Fruit fly (Drosophila melanogaster) whole organism, embryonic: Measurements from ENCODE around the gene hiro.
A peak's percentile ranks its signal among the peaks of the same experiment; 100 is the strongest.

ENCODE experiments used
- Adf1 ChIP-seq: fragments of 200-800 bp; sonication (Bioruptor generic); IDR thresholded peaks from 2 replicates; pipeline ENCODE4 v1.3.6; 2022; ENCODE audit warnings: missing biosample characterization, missing genetic modification characterization
- Atf6 ChIP-seq: fragments of 200-800 bp; sonication (Bioruptor generic); IDR thresholded peaks from 2 replicates; pipeline ENCODE4 v1.3.6; 2022; ENCODE audit warnings: missing biosample characterization, missing genetic modification characterization
- Bgb ChIP-seq: fragments of 200-800 bp; sonication (Bioruptor generic); IDR thresholded peaks from 2 replicates; pipeline ENCODE4 v1.3.6; 2022; ENCODE audit warnings: missing biosample characterization, missing genetic modification characterization; ENCODE audit not compliant: partially characterized antibody
- CG10321 ChIP-seq: fragments of 200-800 bp; sonication (Bioruptor generic); IDR thresholded peaks from 2 replicates; pipeline ENCODE4 v1.3.6; 2022; ENCODE audit warnings: missing biosample characterization, missing genetic modification characterization
- CG10543 ChIP-seq: fragments of 200-800 bp; sonication (Bioruptor generic); optimal IDR thresholded peaks from 3 replicates; lab custom pipeline; 2017; ENCODE audit warnings: missing biosample characterization, mild to moderate bottlenecking, missing genetic modification characterization, moderate library complexity
- CG12104 ChIP-seq: fragments of 200-800 bp; sonication (Bioruptor generic); optimal IDR thresholded peaks from 3 replicates; lab custom pipeline; 2016; ENCODE audit warnings: missing biosample characterization, missing genetic modification characterization
- CG18599 ChIP-seq: fragments of 200-800 bp; sonication (Bioruptor generic); optimal IDR thresholded peaks from 3 replicates; lab custom pipeline; 2017; ENCODE audit warnings: missing biosample characterization, missing genetic modification characterization, mild to moderate bottlenecking, moderate library complexity, missing genetic modification reagents
- CG2678 ChIP-seq: fragments of 200-800 bp; sonication (Bioruptor generic); optimal IDR thresholded peaks from 3 replicates; lab custom pipeline; 2019; ENCODE audit warnings: missing biosample characterization, mild to moderate bottlenecking, missing genetic modification characterization, moderate library complexity
- CG31388 ChIP-seq: fragments of 200-800 bp; sonication (Bioruptor generic); optimal IDR thresholded peaks from 2 replicates; lab custom pipeline; 2016; ENCODE audit warnings: missing biosample characterization, missing genetic modification characterization
- CG31441 ChIP-seq: fragments of 200-800 bp; sonication (Bioruptor generic); IDR thresholded peaks from 2 replicates; pipeline ENCODE4 v1.3.6; 2022; ENCODE audit warnings: missing biosample characterization, missing genetic modification characterization
- CG32772 ChIP-seq: fragments of 200-800 bp; sonication (Bioruptor generic); IDR thresholded peaks from 2 replicates; pipeline ENCODE4 v1.3.6; 2022; ENCODE audit warnings: missing biosample characterization, missing genetic modification characterization
- CG5245 ChIP-seq: fragments of 200-800 bp; sonication (Bioruptor generic); optimal IDR thresholded peaks from 3 replicates; lab custom pipeline; 2016; ENCODE audit warnings: missing biosample characterization, missing genetic modification characterization
- CG5953 ChIP-seq: fragments of 200-800 bp; sonication (Bioruptor generic); IDR thresholded peaks from 2 replicates; pipeline ENCODE4 v1.3.6; 2022; ENCODE audit warnings: missing biosample characterization, missing genetic modification characterization
- CG6689 ChIP-seq: fragments of 200-800 bp; sonication (Bioruptor generic); IDR thresholded peaks from 2 replicates; pipeline ENCODE4 v1.3.6; 2022; ENCODE audit warnings: missing biosample characterization, missing genetic modification characterization
- CG7786 ChIP-seq: fragments of 200-800 bp; sonication (Bioruptor generic); optimal IDR thresholded peaks from 2 replicates; lab custom pipeline; 2016; ENCODE audit warnings: missing biosample characterization, missing genetic modification characterization
- CG8290 ChIP-seq, 3 experiments: fragments of 200-800 bp; sonication (Bioruptor generic); optimal IDR thresholded peaks; 2 replicates each; lab custom pipeline; 2016 to 2019; ENCODE audit warnings: missing biosample characterization in 3 of 3, missing genetic modification characterization in 3 of 3, mild to moderate bottlenecking in 2 of 3, moderate library complexity in 1 of 3
- CG8388 ChIP-seq: fragments of 200-800 bp; sonication (Bioruptor generic); optimal IDR thresholded peaks from 2 replicates; lab custom pipeline; 2019; ENCODE audit warnings: missing biosample characterization, mild to moderate bottlenecking, missing genetic modification characterization, moderate library complexity
- CG9932 ChIP-seq: fragments of 200-800 bp; sonication (Bioruptor generic); IDR thresholded peaks from 2 replicates; pipeline ENCODE4 v1.3.6; 2022; ENCODE audit warnings: missing biosample characterization, missing genetic modification characterization
- CHES-1-like ChIP-seq: fragments of 200-800 bp; sonication (Bioruptor generic); optimal IDR thresholded peaks from 2 replicates; lab custom pipeline; 2016; ENCODE audit warnings: missing biosample characterization, missing genetic modification characterization
- CTCF ChIP-seq: fragments of 200-800 bp; sonication (Bioruptor generic); optimal IDR thresholded peaks from 2 replicates; lab custom pipeline; 2017; ENCODE audit warnings: missing biosample characterization, mild to moderate bottlenecking, missing genetic modification characterization, moderate library complexity
- D ChIP-seq, 2 experiments: fragments of 200-800 bp in 1 of 2; fragments of >200 bp in 1 of 2; sonication (Bioruptor generic) in 1 of 2; optimal IDR thresholded peaks; 2 replicates in 1 of 2; 3 replicates in 1 of 2; lab custom pipeline; 2017; ENCODE audit warnings: mild to moderate bottlenecking in 1 of 2, missing biosample characterization in 1 of 2, missing genetic modification characterization in 1 of 2, missing genetic modification reagents in 1 of 2
- Dll ChIP-seq: fragments of 200-800 bp; sonication (Bioruptor generic); IDR thresholded peaks from 4 replicates; pipeline ENCODE4 v1.3.6; 2022; ENCODE audit warnings: missing biosample characterization, missing genetic modification characterization; ENCODE audit not compliant: partially characterized antibody
- E2f1 ChIP-seq: fragments of 200-800 bp; sonication (Bioruptor generic); IDR thresholded peaks from 2 replicates; pipeline ENCODE4 v1.3.6; 2022; ENCODE audit warnings: missing biosample characterization, missing genetic modification characterization
- ERR ChIP-seq: fragments of 200-800 bp; sonication (Bioruptor generic); optimal IDR thresholded peaks from 2 replicates; lab custom pipeline; 2016; ENCODE audit warnings: missing biosample characterization, missing genetic modification characterization
- HmgZ ChIP-seq: fragments of 200-800 bp; sonication (Bioruptor generic); optimal IDR thresholded peaks from 2 replicates; lab custom pipeline; 2018; ENCODE audit warnings: missing biosample characterization, mild to moderate bottlenecking, missing genetic modification characterization
- Lhr ChIP-seq: fragments of 200-800 bp; sonication (Bioruptor generic); optimal IDR thresholded peaks from 3 replicates; lab custom pipeline; 2017; ENCODE audit warnings: mild to moderate bottlenecking, missing biosample characterization, missing genetic modification reagents, missing genetic modification characterization
- MTF-1 ChIP-seq: fragments of 200-800 bp; sonication (Bioruptor generic); optimal IDR thresholded peaks from 2 replicates; lab custom pipeline; 2018; ENCODE audit warnings: missing biosample characterization, mild to moderate bottlenecking, missing genetic modification characterization, borderline replicate concordance
- Med ChIP-seq: fragments of 200-800 bp; sonication (Bioruptor generic); peaks from one replicate; lab custom pipeline; 2016; ENCODE audit warnings: missing biosample characterization, missing genetic modification characterization, mild to moderate bottlenecking, inconsistent platforms, moderate library complexity
- Nf-YC ChIP-seq: fragments of 200-800 bp; optimal IDR thresholded peaks from 3 replicates; lab custom pipeline; 2019; ENCODE audit warnings: missing biosample characterization, mild to moderate bottlenecking, missing genetic modification characterization, moderate library complexity
- NfI ChIP-seq: fragments of 200-800 bp; sonication (Bioruptor generic); optimal IDR thresholded peaks from 3 replicates; lab custom pipeline; 2018; ENCODE audit warnings: missing biosample characterization, mild to moderate bottlenecking, missing genetic modification characterization, moderate library complexity
- Optix ChIP-seq: fragments of 200-800 bp; sonication (Bioruptor generic); IDR thresholded peaks from 3 replicates; pipeline ENCODE4 v1.3.6; 2022; ENCODE audit warnings: missing biosample characterization, missing genetic modification characterization
- Sry-δ ChIP-seq: fragments of 200-800 bp; sonication (Bioruptor generic); optimal IDR thresholded peaks from 2 replicates; lab custom pipeline; 2016; ENCODE audit warnings: missing biosample characterization, missing genetic modification characterization
- Ssrp ChIP-seq: fragments of 200-800 bp; sonication (Bioruptor generic); optimal IDR thresholded peaks from 2 replicates; lab custom pipeline; 2018; ENCODE audit warnings: missing biosample characterization, mild to moderate bottlenecking, missing genetic modification characterization, moderate library complexity
- cato ChIP-seq: fragments of 200-800 bp; sonication (Bioruptor generic); optimal IDR thresholded peaks from 2 replicates; lab custom pipeline; 2016; ENCODE audit warnings: missing biosample characterization, missing genetic modification characterization, borderline replicate concordance
- corto ChIP-seq: fragments of 200-800 bp; sonication (Bioruptor generic); optimal IDR thresholded peaks from 2 replicates; lab custom pipeline; 2016; ENCODE audit warnings: missing biosample characterization, mild to moderate bottlenecking, missing genetic modification characterization, moderate library complexity
- crol ChIP-seq: fragments of 200-800 bp; sonication (Bioruptor generic); IDR thresholded peaks from 2 replicates; pipeline ENCODE4 v1.3.6; 2022; ENCODE audit warnings: missing biosample characterization, missing genetic modification characterization
- danr ChIP-seq: fragments of 200-800 bp; sonication (Bioruptor generic); IDR thresholded peaks from 2 replicates; pipeline ENCODE4 v1.3.6; 2022; ENCODE audit warnings: missing biosample characterization, missing genetic modification characterization
- disco-r ChIP-seq: fragments of 200-800 bp; sonication (Bioruptor generic); optimal IDR thresholded peaks from 2 replicates; lab custom pipeline; 2016; ENCODE audit warnings: missing biosample characterization, missing genetic modification characterization
- gcm ChIP-seq: fragments of 200-800 bp; sonication (Bioruptor generic); optimal IDR thresholded peaks from 2 replicates; lab custom pipeline; 2019; ENCODE audit warnings: missing biosample characterization, mild to moderate bottlenecking, missing genetic modification characterization, moderate library complexity
- jing ChIP-seq: fragments of 200-800 bp; sonication (Bioruptor generic); optimal IDR thresholded peaks from 2 replicates; lab custom pipeline; 2018; ENCODE audit warnings: missing biosample characterization, mild to moderate bottlenecking, missing genetic modification characterization
- ken ChIP-seq: fragments of 200-800 bp; sonication (Bioruptor generic); IDR thresholded peaks from 3 replicates; pipeline ENCODE4 v1.3.6; 2022; ENCODE audit warnings: missing biosample characterization, missing genetic modification characterization
- lov ChIP-seq, 2 experiments: fragments of 200-800 bp in 1 of 2; fragments of >200 bp in 1 of 2; sonication (Bioruptor generic) in 1 of 2; IDR thresholded peaks in 1 of 2; optimal IDR thresholded peaks in 1 of 2; 2 replicates in 1 of 2; 3 replicates in 1 of 2; pipeline versions ENCODE4 v1.3.6 to Lab custom; 2017 to 2022; ENCODE audit warnings: missing biosample characterization in 1 of 2, missing genetic modification characterization in 1 of 2
- onecut ChIP-seq: fragments of 200-800 bp; sonication (Bioruptor generic); IDR thresholded peaks from 2 replicates; pipeline ENCODE4 v1.3.6; 2022; ENCODE audit warnings: missing biosample characterization, missing genetic modification characterization
- otp ChIP-seq: fragments of 200-800 bp; sonication (Bioruptor generic); IDR thresholded peaks from 3 replicates; pipeline ENCODE4, ENCODE4 v1.3.6; 2022; ENCODE audit warnings: missing biosample characterization, missing genetic modification characterization
- pfk ChIP-seq: fragments of 200-800 bp; sonication (Bioruptor generic); optimal IDR thresholded peaks from 2 replicates; lab custom pipeline; 2018; ENCODE audit warnings: missing biosample characterization, mild to moderate bottlenecking, missing genetic modification characterization, moderate library complexity
- sd ChIP-seq: fragments of 200-800 bp; sonication (Bioruptor generic); optimal IDR thresholded peaks from 3 replicates; lab custom pipeline; 2018; ENCODE audit warnings: missing biosample characterization, mild to moderate bottlenecking, missing genetic modification characterization, moderate library complexity
- sob ChIP-seq: fragments of 200-800 bp; sonication (Bioruptor generic); IDR thresholded peaks from 2 replicates; pipeline ENCODE4 v1.3.6; 2022; ENCODE audit warnings: missing biosample characterization, missing genetic modification characterization
- vvl ChIP-seq: fragments of 200-800 bp; sonication (Bioruptor generic); IDR thresholded peaks from 2 replicates; pipeline ENCODE4 v1.3.6; 2022; ENCODE audit warnings: missing biosample characterization, missing genetic modification characterization
- zfh1 ChIP-seq: fragments of 200-800 bp; sonication (Bioruptor generic); IDR thresholded peaks from 3 replicates; pipeline ENCODE4 v1.3.6; 2022; ENCODE audit warnings: missing biosample characterization, missing genetic modification characterization

The hiro gene

dm6 chr3L:641436-641835, 46.3 kb downstream of the hiro start (continued):
- TF ChIP-seq CG5245 (peak; percentile 20), ken (0 out of 3 replicates have a peak, but pooled peaks have one; percentile 19), vvl (GFP tag; lab: Robert Waterston, UW) (0 out of 2 replicates have a peak, but pooled peaks have one; percentile 33), Nf-YC (tag; lab: Kevin White, UChicago) (no peak), Atf6 (0 out of 2 replicates have a peak, but pooled peaks have one; percentile 17), E2f1 (GFP tag; lab: Robert Waterston, UW) (peak; percentile 22; the same call in 1 of the 2 replicates), CG8388 (GFP tag; lab: Kevin White, UChicago) (no peak), lov (optimal IDR thresholded peaks at IDR 0.05; lab: Kevin White, UChicago) (no peak), lov (GFP tag; IDR thresholded peaks at IDR 0.05; lab: Robert Waterston, UW) (no peak), sd (tag; lab: Kevin White, UChicago) (peak; percentile 84), CG6689 (GFP tag; lab: Robert Waterston, UW) (no peak), CG10543 (peak; percentile 26), CG18599 (peak; percentile 8), CG32772 (GFP tag; lab: Robert Waterston, UW) (peak; percentile 35; the same call in 1 of the 2 replicates), Adf1 (GFP tag; lab: Robert Waterston, UW) (peak; percentile 32; the same call in 1 of the 2 replicates), CHES-1-like (no peak), CG31441 (no peak), CTCF (GFP tag; lab: Kevin White, UChicago) (no peak), Med (GFP tag; lab: Kevin White, UChicago) (peak; percentile 81), danr (GFP tag; lab: Robert Waterston, UW) (no peak), CG10321 (GFP tag; lab: Robert Waterston, UW) (peak; percentile 2; the same call in 1 of the 2 replicates), Ssrp (tag; lab: Kevin White, UChicago) (no peak), Lhr (GFP tag; lab: Kevin White, UChicago) (no peak), pfk (GFP tag; lab: Kevin White, UChicago) (peak; percentile 95), CG5953 (0 out of 2 replicates have a peak, but pooled peaks have one; percentile 10), CG9932 (no peak), ERR (GFP tag; lab: Kevin White, UChicago) (no peak), Sry-δ (GFP tag; lab: Kevin White, UChicago) (no peak), zfh1 (GFP tag; lab: Robert Waterston, UW) (0 out of 3 replicates have a peak, but pooled peaks have one; percentile 10), MTF-1 (no peak), onecut (GFP tag; lab: Robert Waterston, UW) (no peak), crol (GFP tag; lab: Robert Waterston, UW) (peak; percentile 76; the same call in 1 of the 2 replicates), CG31388 (GFP tag; lab: Kevin White, UChicago) (no peak), Optix (peak; percentile 34; the same call in 1 of the 3 replicates), otp (GFP tag; lab: Robert Waterston, UW) (peak; percentile 34; the same call in 1 of the 3 replicates), CG2678 (tag; lab: Kevin White, UChicago) (no peak), CG12104 (GFP tag; lab: Kevin White, UChicago) (no peak), CG8290 (GFP tag; optimal IDR thresholded peaks at IDR 0.05; lab: Kevin White, UChicago) (no peak), CG8290 (tag; optimal IDR thresholded peaks at IDR 0.05; lab: Kevin White, UChicago) (peak in 1 of 2 experiments; percentile 13), NfI (GFP tag; lab: Kevin White, UChicago) (no peak), CG7786 (GFP tag; lab: Kevin White, UChicago) (no peak), corto (GFP tag; lab: Kevin White, UChicago) (no peak), sob (GFP tag; lab: Robert Waterston, UW) (peak; percentile 34; the same call in 1 of the 2 replicates), cato (GFP tag; lab: Kevin White, UChicago) (no peak), D (optimal IDR thresholded peaks at IDR 0.05; lab: Kevin White, UChicago) (no peak), D (GFP tag; optimal IDR thresholded peaks at IDR 0.05; lab: Kevin White, UChicago) (no peak), jing (GFP tag; lab: Kevin White, UChicago) (no peak), disco-r (no peak), gcm (GFP tag; lab: Kevin White, UChicago) (peak; percentile 30), Dll (GFP tag; lab: Robert Waterston, UW) (no peak), Bgb (GFP tag; lab: Robert Waterston, UW) (0 out of 2 replicates have a peak, but pooled peaks have one; percentile 13), HmgZ (tag; lab: Kevin White, UChicago) (no peak)
